Worm (Caenorhabditis elegans): ENCODE results near the gene C18F10.7.

- TF ChIP-seq efl-1 (GFP tag; optimal IDR thresholded peaks at IDR 0.05) (no peak), ama-1 (optimal IDR thresholded peaks at IDR 0.05) (no peak), ama-1 (GFP tag; optimal IDR thresholded peaks at IDR 0.05) (no peak), hmg-1.2 (GFP tag; IDR thresholded peaks at IDR 0.05) (no peak), tbp1 (GFP tag; optimal IDR thresholded peaks at IDR 0.05) (no peak), ets-4 (GFP tag; optimal IDR thresholded peaks at IDR 0.05) (no peak), ztf-6 (GFP tag; IDR thresholded peaks at IDR 0.05) (no peak), dpff-1 (tag; optimal IDR thresholded peaks at IDR 0.05) (no peak), athp-1 (tag; optimal IDR thresholded peaks at IDR 0.05) (no peak)
Observed at ce11 chrIII:6256675-6257074, 21.5 kb downstream of the C18F10.7 start, which contains the start of gene srg-9.

Measured in whole organism, young adult.